Worm (Caenorhabditis elegans): ENCODE results near the gene ugt-45.

ce11 chrIV:3733287-3733686 is 17.6 kb downstream of the ugt-45 start:
- no peak for TF ChIP-seq Y48G9A.11 (GFP tag; IDR thresholded peaks at IDR 0.05)
- TF ChIP-seq nhr-28 (tag; optimal IDR thresholded peaks at IDR 0.05): no peak
- no peak for TF ChIP-seq ama-1 (optimal IDR thresholded peaks at IDR 0.05)
- no peak for TF ChIP-seq pqm-1 (tag; optimal IDR thresholded peaks at IDR 0.05)
- TF ChIP-seq ces-1 (GFP tag; optimal IDR thresholded peaks at IDR 0.05): no peak
- no peak for TF ChIP-seq nhr-25 (tag; optimal IDR thresholded peaks at IDR 0.05; ENCODE audit: borderline replicate concordance, insufficient read depth)
- TF ChIP-seq spr-1 (tag; optimal IDR thresholded peaks at IDR 0.05): no peak
- no peak for TF ChIP-seq zfp-2 (tag; optimal IDR thresholded peaks at IDR 0.05)
- TF ChIP-seq daf-19 (GFP tag; conservative IDR thresholded peaks at IDR 0.05): no peak
- TF ChIP-seq Y105C5A.15 (GFP tag; IDR thresholded peaks at IDR 0.05): no peak
- no peak for TF ChIP-seq tag-97 (GFP tag; IDR thresholded peaks at IDR 0.05)
- TF ChIP-seq nhr-111 (GFP tag; optimal IDR thresholded peaks at IDR 0.05): no peak
- TF ChIP-seq lin-13 (GFP tag; optimal IDR thresholded peaks at IDR 0.05): no peak

Data from whole organism, L4 larva.